Fruit fly (Drosophila melanogaster) whole organism, larva: Measurements from ENCODE around the gene CG31826.
A peak's percentile ranks its signal among the peaks of the same experiment; 100 is the strongest.

Experiments
- noc ChIP-seq: fragments of 200-800 bp; sonication (Bioruptor generic); optimal IDR thresholded peaks from 3 replicates; lab custom pipeline; 2019; ENCODE audit warnings: missing biosample characterization, mild to moderate bottlenecking, missing genetic modification characterization, moderate library complexity

Gene CG31826

dm6 chr2L:15748261-15748553 is 24.7 kb downstream of the CG31826 start:
- no peak for TF ChIP-seq noc (tag; lab: Kevin White, UChicago)

DNA sequence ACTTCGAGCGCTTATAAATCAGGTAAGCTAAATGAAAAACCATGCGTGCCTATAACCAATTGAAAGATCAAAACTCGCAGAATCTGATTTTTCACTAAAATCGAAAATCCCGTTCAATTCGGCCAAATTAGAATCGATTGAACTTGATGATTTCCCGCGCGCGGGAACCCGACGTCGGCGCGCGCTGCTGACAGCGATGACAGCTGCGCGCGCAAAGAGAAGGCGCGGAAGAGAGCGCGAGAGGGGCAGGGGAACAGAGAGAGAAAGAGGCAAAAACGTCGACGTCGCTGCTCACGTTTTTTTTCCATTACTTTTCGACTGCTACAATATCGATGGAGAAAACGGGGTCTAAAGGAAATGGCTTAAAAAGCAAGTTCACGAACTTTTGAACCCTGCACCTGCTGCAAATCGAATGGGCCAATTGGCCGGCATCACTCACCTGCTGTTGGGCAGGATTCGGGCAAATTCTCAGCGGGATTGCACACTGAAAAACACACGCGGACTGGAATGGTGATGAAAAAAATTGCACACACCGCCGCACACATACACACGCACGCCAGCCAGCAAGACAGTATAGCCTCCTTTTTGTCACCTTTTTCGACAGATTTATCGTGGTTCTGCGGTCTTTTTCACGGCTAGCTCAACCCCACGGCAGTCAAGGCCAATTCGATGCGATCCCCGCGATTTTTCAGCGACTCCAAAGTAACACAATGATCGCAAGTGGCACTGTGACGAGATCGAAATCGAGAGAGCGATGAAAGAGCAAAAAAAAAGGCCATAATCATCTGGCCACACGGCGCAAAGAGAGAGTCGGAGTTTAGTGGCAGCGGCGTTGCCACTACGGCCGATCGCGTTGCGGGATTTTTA is 25.3 kb downstream of the CG31826 start, which contains the start of gene CycE:
CycE (minus strand) TSS at position 757 of the 867 bp plus-strand sequence.
- TF ChIP-seq noc (tag; lab: Kevin White, UChicago), result no peak

DNA sequence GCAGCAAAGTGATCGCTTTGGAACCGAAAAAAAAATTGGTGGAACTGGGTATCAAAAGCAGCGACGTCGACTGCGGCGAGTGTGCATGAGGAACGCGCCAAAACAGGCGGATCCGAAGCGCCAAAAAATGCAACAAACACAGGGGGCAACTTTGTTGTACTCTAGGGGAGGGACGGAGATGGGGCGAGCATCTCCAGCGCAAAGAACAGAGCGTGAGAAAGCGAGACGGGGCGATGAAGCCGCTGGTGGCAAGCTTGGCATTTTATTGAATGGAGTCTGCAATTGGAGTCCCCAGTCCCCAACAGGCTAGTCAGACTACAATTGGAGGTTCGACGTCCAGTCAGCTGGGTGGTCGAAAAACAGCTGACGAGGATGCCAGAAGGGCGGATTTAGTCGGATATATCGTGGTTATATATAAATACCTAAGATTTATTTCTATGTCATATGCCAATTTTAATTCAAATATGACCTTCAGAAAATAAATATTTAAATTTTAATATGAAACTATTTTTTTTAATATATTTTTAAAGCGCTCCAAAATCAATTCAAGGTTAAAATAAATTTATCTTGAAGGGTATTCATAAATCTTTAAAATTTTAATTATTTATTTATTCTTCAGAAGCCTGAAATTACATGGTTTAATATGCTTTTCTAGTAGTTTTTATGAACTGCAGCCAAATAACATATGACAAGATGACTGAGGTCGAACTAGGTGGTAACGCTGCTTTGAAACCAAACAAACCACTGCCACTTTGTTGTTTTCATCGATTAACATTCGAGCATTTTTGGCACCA is 26.1 kb downstream of the CG31826 start:
- peak; percentile 93 for TF ChIP-seq noc (tag; lab: Kevin White, UChicago)

DNA sequence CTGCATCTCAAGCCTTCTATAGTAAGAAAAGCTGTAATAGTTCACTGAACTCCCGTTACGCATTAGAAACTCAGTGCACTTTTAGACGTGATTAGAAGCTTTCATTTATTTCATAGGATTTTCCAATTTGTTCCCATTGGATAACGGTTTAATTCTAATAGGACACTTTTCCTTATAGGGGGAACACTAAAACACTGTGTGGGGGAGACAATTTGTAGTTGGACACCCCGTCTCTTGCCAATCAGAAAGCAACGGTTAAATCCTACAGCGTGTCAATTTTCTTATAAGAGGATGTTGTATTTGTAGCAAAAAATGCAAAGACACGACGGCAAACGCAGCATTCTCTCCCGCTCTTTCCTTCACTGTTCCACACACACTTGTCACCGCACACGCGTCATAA is 26.9 kb downstream of the CG31826 start:
- no peak for TF ChIP-seq noc (tag; lab: Kevin White, UChicago)

DNA sequence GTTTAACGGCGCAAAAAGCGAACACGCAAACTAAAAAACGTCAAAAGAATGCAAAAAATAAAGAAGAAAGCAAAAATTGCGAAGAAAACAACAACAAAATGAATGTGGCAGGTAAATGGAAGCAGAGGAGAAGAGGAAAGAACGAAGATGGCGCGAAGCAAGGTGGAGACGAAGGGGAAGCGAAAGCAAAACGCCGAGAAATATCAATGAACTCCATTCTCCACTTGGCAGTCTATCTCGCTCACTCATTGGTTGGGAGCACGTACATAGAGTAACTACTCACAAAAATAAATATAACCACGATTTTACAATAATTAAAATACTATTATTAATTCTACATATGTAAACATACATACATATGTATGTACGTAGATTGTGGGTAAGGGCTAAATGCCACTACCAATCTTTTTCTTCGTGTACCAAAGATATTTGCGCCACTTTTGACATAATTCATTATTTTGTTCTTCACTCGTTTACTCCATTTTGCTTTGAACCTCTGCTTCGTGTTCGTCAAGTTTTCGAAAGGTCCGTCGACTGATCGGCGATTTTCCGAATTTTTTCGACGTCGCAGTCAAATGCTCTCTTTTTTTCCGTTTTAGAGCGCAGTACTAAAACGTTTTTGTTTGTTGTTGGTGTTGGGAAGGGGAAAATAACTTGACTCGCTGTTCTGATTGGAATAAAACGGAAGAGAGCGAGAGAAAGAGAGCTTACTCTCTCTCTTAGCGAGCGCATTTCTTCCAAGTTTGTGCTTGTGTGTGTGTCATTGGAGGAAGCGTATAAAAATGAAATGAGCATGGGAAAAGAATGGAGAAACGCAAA is 27.7 kb downstream of the CG31826 start:
- no peak for TF ChIP-seq noc (tag; lab: Kevin White, UChicago)

DNA sequence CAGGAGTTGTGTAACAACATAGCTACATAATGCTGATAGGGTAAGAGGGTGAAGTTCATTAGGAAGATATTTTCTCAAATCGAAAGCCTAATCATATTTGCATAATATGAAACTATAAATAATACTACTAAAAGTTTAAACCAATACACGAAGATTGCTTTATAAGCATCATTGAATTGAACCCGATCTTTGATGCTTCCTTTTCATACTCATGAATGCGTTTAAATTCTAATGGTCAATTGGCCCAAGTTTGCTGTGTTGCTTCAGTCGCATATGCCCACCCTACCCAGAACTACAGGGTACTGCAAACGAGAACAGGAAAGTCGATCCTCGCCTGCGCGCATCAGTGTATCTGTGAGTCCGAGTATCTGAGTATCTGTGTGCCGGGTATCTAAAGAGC is 29.3 kb downstream of the CG31826 start:
- no peak for TF ChIP-seq noc (tag; lab: Kevin White, UChicago)

DNA sequence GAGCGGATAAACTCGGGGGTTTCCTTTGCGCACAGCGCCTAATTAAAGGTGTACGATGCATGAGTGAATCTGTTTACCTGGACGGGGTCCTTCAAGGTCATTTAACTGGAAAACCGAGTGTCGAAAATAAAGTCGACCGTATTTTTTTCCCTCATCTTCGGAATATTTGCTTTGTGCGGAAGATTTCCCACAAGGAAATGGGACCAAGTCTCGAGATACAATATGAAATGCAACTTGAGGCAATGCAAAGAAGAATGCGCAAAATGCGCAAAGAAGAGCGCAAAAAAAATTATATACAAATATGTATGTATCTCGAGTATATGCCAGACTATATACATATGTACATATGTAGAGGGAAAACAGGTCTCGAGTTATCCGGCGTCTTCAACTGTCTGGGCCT is 29.9 kb downstream of the CG31826 start:
- TF ChIP-seq noc (tag; lab: Kevin White, UChicago), result no peak

DNA sequence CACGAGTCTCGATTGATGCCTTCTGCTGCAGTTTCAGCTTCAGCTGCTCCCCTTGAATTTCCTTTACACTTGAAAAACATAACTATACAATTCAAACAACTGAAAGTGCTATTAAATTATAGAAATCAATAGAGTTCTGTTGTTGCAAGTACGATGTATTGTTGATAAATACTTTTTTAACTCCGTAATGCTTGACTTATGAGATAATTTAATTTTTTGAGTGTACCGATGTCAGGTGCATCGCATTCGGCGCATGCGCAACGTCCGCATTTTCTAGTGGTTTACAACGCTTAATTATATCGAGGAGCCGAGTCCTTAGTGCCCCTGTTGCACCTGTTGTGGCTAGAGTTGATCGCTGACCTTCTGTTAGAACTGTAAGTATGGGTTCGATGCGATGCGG is 31.5 kb downstream of the CG31826 start:
- TF ChIP-seq noc (tag; lab: Kevin White, UChicago), result no peak

DNA sequence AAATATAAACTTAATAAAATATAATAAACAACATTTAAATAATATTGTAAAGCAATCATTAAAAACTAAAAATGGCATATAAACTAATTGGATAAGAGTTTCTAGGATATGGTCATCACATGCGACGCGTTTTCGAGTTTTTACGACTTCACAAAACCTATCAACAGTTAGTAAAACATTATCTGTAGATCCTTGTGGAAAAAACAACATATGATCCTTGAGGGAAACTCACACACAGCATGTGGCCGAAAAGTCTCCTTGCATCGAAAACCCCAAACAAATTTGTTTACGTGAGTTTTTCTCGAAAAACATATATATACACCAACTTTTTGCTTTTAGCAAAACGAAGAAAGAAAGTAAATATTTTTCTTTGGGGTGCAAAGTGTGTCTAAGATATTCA is 32.0 kb downstream of the CG31826 start:
- no peak for TF ChIP-seq noc (tag; lab: Kevin White, UChicago)

- TF ChIP-seq noc (tag; lab: Kevin White, UChicago), result no peak
Measured at dm6 chr2L:15735918-15736317, 37.0 kb downstream of the CG31826 start.

dm6 chr2L:15731687-15732086 is 41.2 kb downstream of the CG31826 start:
- TF ChIP-seq noc (tag; lab: Kevin White, UChicago), result no peak
